Worm (Caenorhabditis elegans): Measurements from ENCODE around the gene irld-15.

ce11 chrV:2259750-2260149 is 43.9 kb downstream of the irld-15 start, which contains the start of gene nhr-182:
- no peak for TF ChIP-seq ztf-29 (GFP tag; IDR thresholded peaks at IDR 0.05)
- TF ChIP-seq tab-1 (GFP tag; IDR thresholded peaks at IDR 0.05), result no peak
- no peak for TF ChIP-seq ztf-23 (GFP tag; IDR thresholded peaks at IDR 0.05)
- no peak for TF ChIP-seq cog-1 (tag; optimal IDR thresholded peaks at IDR 0.05)
- TF ChIP-seq klf-2 (GFP tag; conservative IDR thresholded peaks at IDR 0.05), result no peak
- no peak for TF ChIP-seq flt-1 (GFP tag; IDR thresholded peaks at IDR 0.05)
- no peak for TF ChIP-seq ref-1 (GFP tag; conservative IDR thresholded peaks at IDR 0.05)
- TF ChIP-seq T22C8.4 (GFP tag; IDR thresholded peaks at IDR 0.05), result no peak
